Fruit fly (Drosophila melanogaster) whole organism, embryonic: Measurements from ENCODE around the gene CG14244.
A peak's percentile ranks its signal among the peaks of the same experiment; 100 is the strongest.

Experiments
- Ada2b ChIP-seq: fragments of 200-800 bp; sonication (Bioruptor generic); IDR thresholded peaks from 2 replicates; pipeline ENCODE4 v1.3.6; 2022; ENCODE audit warnings: missing biosample characterization, missing genetic modification characterization
- CG11398 ChIP-seq: fragments of 200-800 bp; sonication (Bioruptor generic); optimal IDR thresholded peaks from 2 replicates; lab custom pipeline; 2016; ENCODE audit warnings: missing biosample characterization, missing genetic modification characterization
- CG12659 ChIP-seq: fragments of 200-800 bp; sonication (Bioruptor generic); optimal IDR thresholded peaks from 3 replicates; lab custom pipeline; 2017; ENCODE audit warnings: mild to moderate bottlenecking, missing biosample characterization, missing genetic modification reagents, missing genetic modification characterization
- CG13296 ChIP-seq: fragments of 200-800 bp; sonication (Bioruptor generic); optimal IDR thresholded peaks from 3 replicates; lab custom pipeline; 2018; ENCODE audit warnings: missing biosample characterization, mild to moderate bottlenecking, missing genetic modification characterization
- CG14014 ChIP-seq: fragments of 200-800 bp; sonication (Bioruptor generic); IDR thresholded peaks from 2 replicates; pipeline ENCODE4 v1.3.6; 2022; ENCODE audit warnings: missing biosample characterization, missing genetic modification characterization
- CG14050 ChIP-seq: fragments of 200-800 bp; sonication (Bioruptor generic); IDR thresholded peaks from 3 replicates; pipeline ENCODE4 v1.3.6; 2022; ENCODE audit warnings: missing biosample characterization, missing genetic modification characterization
- CG14710 ChIP-seq: fragments of 200-800 bp; sonication (Bioruptor generic); optimal IDR thresholded peaks from 3 replicates; lab custom pipeline; 2019; ENCODE audit warnings: missing biosample characterization, mild to moderate bottlenecking, missing genetic modification characterization, moderate library complexity
- CG1529 ChIP-seq: fragments of 200-800 bp; sonication (Bioruptor generic); optimal IDR thresholded peaks from 3 replicates; lab custom pipeline; 2018; ENCODE audit warnings: missing biosample characterization, missing genetic modification characterization
- CG15514 ChIP-seq: fragments of 200-800 bp; sonication (Bioruptor generic); optimal IDR thresholded peaks from 3 replicates; lab custom pipeline; 2017; ENCODE audit warnings: missing biosample characterization, missing genetic modification characterization, mild to moderate bottlenecking, moderate library complexity, missing genetic modification reagents
- CG16815 ChIP-seq: fragments of 200-800 bp; sonication (Bioruptor generic); optimal IDR thresholded peaks from 3 replicates; lab custom pipeline; 2017; ENCODE audit warnings: missing biosample characterization, mild to moderate bottlenecking, missing genetic modification characterization
- CG17361 ChIP-seq: fragments of 200-800 bp; sonication (Bioruptor generic); IDR thresholded peaks from 3 replicates; pipeline ENCODE4 v1.3.6; 2022; ENCODE audit warnings: missing biosample characterization, missing genetic modification characterization
- CG17612 ChIP-seq: fragments of 200-800 bp; sonication (Bioruptor generic); IDR thresholded peaks from 2 replicates; pipeline ENCODE4 v1.3.6; 2022; ENCODE audit warnings: missing biosample characterization, missing genetic modification characterization
- CG18599 ChIP-seq: fragments of 200-800 bp; sonication (Bioruptor generic); optimal IDR thresholded peaks from 3 replicates; lab custom pipeline; 2017; ENCODE audit warnings: missing biosample characterization, missing genetic modification characterization, mild to moderate bottlenecking, moderate library complexity, missing genetic modification reagents
- CG2120 ChIP-seq: fragments of 200-800 bp; sonication (Bioruptor generic); optimal IDR thresholded peaks from 3 replicates; lab custom pipeline; 2016; ENCODE audit warnings: missing biosample characterization, missing genetic modification characterization
- CG30020 ChIP-seq: fragments of 200-800 bp; optimal IDR thresholded peaks from 2 replicates; lab custom pipeline; 2019; ENCODE audit warnings: missing biosample characterization, mild to moderate bottlenecking, missing genetic modification characterization, moderate library complexity
- CG4404 ChIP-seq: fragments of 200-800 bp; sonication (Bioruptor generic); IDR thresholded peaks from 2 replicates; pipeline ENCODE4 v1.3.6; 2022; ENCODE audit warnings: missing biosample characterization, missing genetic modification characterization
- CG4854 ChIP-seq: fragments of 200-800 bp; sonication (Bioruptor generic); optimal IDR thresholded peaks from 2 replicates; lab custom pipeline; 2016; ENCODE audit warnings: missing biosample characterization, missing genetic modification characterization, inconsistent platforms
- CG5245 ChIP-seq: fragments of 200-800 bp; sonication (Bioruptor generic); optimal IDR thresholded peaks from 3 replicates; lab custom pipeline; 2016; ENCODE audit warnings: missing biosample characterization, missing genetic modification characterization
- CG6813 ChIP-seq: fragments of 200-800 bp; sonication (Bioruptor generic); optimal IDR thresholded peaks from 2 replicates; lab custom pipeline; 2017; ENCODE audit warnings: missing biosample characterization, missing genetic modification characterization, mild to moderate bottlenecking, moderate library complexity, missing genetic modification reagents
- CG7786 ChIP-seq: fragments of 200-800 bp; sonication (Bioruptor generic); optimal IDR thresholded peaks from 2 replicates; lab custom pipeline; 2016; ENCODE audit warnings: missing biosample characterization, missing genetic modification characterization
- CG9817 ChIP-seq: fragments of 200-800 bp; sonication (Bioruptor generic); optimal IDR thresholded peaks from 2 replicates; lab custom pipeline; 2018; ENCODE audit warnings: missing biosample characterization, mild to moderate bottlenecking, missing genetic modification characterization, moderate library complexity
- CG9932 ChIP-seq: fragments of 200-800 bp; sonication (Bioruptor generic); IDR thresholded peaks from 2 replicates; pipeline ENCODE4 v1.3.6; 2022; ENCODE audit warnings: missing biosample characterization, missing genetic modification characterization
- CHES-1-like ChIP-seq: fragments of 200-800 bp; sonication (Bioruptor generic); optimal IDR thresholded peaks from 2 replicates; lab custom pipeline; 2016; ENCODE audit warnings: missing biosample characterization, missing genetic modification characterization
- CkIIα-i1 ChIP-seq: fragments of 200-800 bp; sonication (Bioruptor generic); IDR thresholded peaks from 2 replicates; pipeline ENCODE4 v1.3.6; 2022; ENCODE audit warnings: missing biosample characterization, missing genetic modification characterization
- Dp ChIP-seq: fragments of 200-800 bp; sonication (Bioruptor generic); optimal IDR thresholded peaks from 2 replicates; lab custom pipeline; 2018; ENCODE audit warnings: missing biosample characterization, mild to moderate bottlenecking, missing genetic modification characterization, moderate library complexity
- Elba2 ChIP-seq: fragments of 200-800 bp; sonication (Bioruptor generic); optimal IDR thresholded peaks from 3 replicates; lab custom pipeline; 2016; ENCODE audit warnings: missing biosample characterization, missing genetic modification characterization
- Ets97D ChIP-seq: fragments of 200-800 bp; sonication (Bioruptor generic); optimal IDR thresholded peaks from 3 replicates; lab custom pipeline; 2016; ENCODE audit warnings: missing biosample characterization, missing genetic modification characterization
- H15 ChIP-seq: fragments of 200-800 bp; sonication (Bioruptor generic); IDR thresholded peaks from 3 replicates; pipeline ENCODE4 v1.3.6; 2022; ENCODE audit warnings: missing biosample characterization, missing genetic modification characterization
- HLH3B ChIP-seq: fragments of 200-800 bp; sonication (Bioruptor generic); IDR thresholded peaks from 2 replicates; pipeline ENCODE4 v1.3.6; 2022; ENCODE audit warnings: missing biosample characterization, missing genetic modification characterization
- MBD-R2 ChIP-seq: fragments of 200-800 bp; sonication (Bioruptor generic); IDR thresholded peaks from 2 replicates; pipeline ENCODE4 v1.3.6; 2022; ENCODE audit warnings: missing biosample characterization, missing genetic modification characterization
- NC2β ChIP-seq: fragments of 200-800 bp; sonication (Bioruptor generic); optimal IDR thresholded peaks from 2 replicates; lab custom pipeline; 2016; ENCODE audit warnings: missing biosample characterization, missing genetic modification characterization
- Nf-YA ChIP-seq: fragments of 200-800 bp; sonication (Bioruptor generic); IDR thresholded peaks from 2 replicates; pipeline ENCODE4 v1.3.6; 2022; ENCODE audit warnings: missing biosample characterization, missing genetic modification characterization
- Oaz ChIP-seq: fragments of 200-800 bp; sonication (Bioruptor generic); IDR thresholded peaks from 2 replicates; pipeline ENCODE4 v1.3.6; 2022; ENCODE audit warnings: missing biosample characterization, missing genetic modification characterization
- PHDP ChIP-seq: fragments of 200-800 bp; sonication (Bioruptor generic); optimal IDR thresholded peaks from 3 replicates; lab custom pipeline; 2018; ENCODE audit warnings: missing biosample characterization, mild to moderate bottlenecking, missing genetic modification characterization, moderate library complexity
- Rfx ChIP-seq: fragments of 200-800 bp; sonication (Bioruptor generic); IDR thresholded peaks from 2 replicates; pipeline ENCODE4 v1.3.6; 2022; ENCODE audit warnings: missing biosample characterization, missing genetic modification characterization
- ase ChIP-seq: fragments of 200-800 bp; sonication (Bioruptor generic); IDR thresholded peaks from 3 replicates; pipeline ENCODE4 v1.3.6; 2022; ENCODE audit warnings: missing biosample characterization, missing genetic modification characterization
- chm ChIP-seq: fragments of 200-800 bp; sonication (Bioruptor generic); IDR thresholded peaks from 2 replicates; pipeline ENCODE4 v1.3.6; 2022; ENCODE audit warnings: missing biosample characterization, missing genetic modification characterization
- crol ChIP-seq: fragments of 200-800 bp; sonication (Bioruptor generic); IDR thresholded peaks from 2 replicates; pipeline ENCODE4 v1.3.6; 2022; ENCODE audit warnings: missing biosample characterization, missing genetic modification characterization
- danr ChIP-seq: fragments of 200-800 bp; sonication (Bioruptor generic); IDR thresholded peaks from 2 replicates; pipeline ENCODE4 v1.3.6; 2022; ENCODE audit warnings: missing biosample characterization, missing genetic modification characterization
- dysf ChIP-seq: fragments of 200-800 bp; sonication (Bioruptor generic); IDR thresholded peaks from 3 replicates; pipeline ENCODE4 v1.3.6; 2022; ENCODE audit warnings: missing biosample characterization, missing genetic modification characterization
- eyg ChIP-seq: fragments of 200-800 bp; sonication (Bioruptor generic); optimal IDR thresholded peaks from 3 replicates; lab custom pipeline; 2016; ENCODE audit warnings: missing biosample characterization, missing genetic modification characterization
- gfzf ChIP-seq: fragments of 200-800 bp; sonication (Bioruptor generic); optimal IDR thresholded peaks from 2 replicates; lab custom pipeline; 2016; ENCODE audit warnings: missing biosample characterization, mild to moderate bottlenecking, missing genetic modification characterization, moderate library complexity
- kni ChIP-seq: fragments of 200-800 bp; sonication (Bioruptor generic); optimal IDR thresholded peaks from 3 replicates; lab custom pipeline; 2017; ENCODE audit warnings: mild to moderate bottlenecking, missing biosample characterization, missing genetic modification reagents, missing genetic modification characterization
- knrl ChIP-seq: fragments of 200-800 bp; sonication (Bioruptor generic); IDR thresholded peaks from 3 replicates; pipeline ENCODE4 v1.3.6; 2022; ENCODE audit warnings: missing biosample characterization, missing genetic modification characterization; ENCODE audit not compliant: partially characterized antibody
- nerfin-1 ChIP-seq: fragments of 200-800 bp; sonication (Bioruptor generic); optimal IDR thresholded peaks from 3 replicates; lab custom pipeline; 2019; ENCODE audit warnings: missing biosample characterization, mild to moderate bottlenecking, missing genetic modification characterization, moderate library complexity
- onecut ChIP-seq: fragments of 200-800 bp; sonication (Bioruptor generic); IDR thresholded peaks from 2 replicates; pipeline ENCODE4 v1.3.6; 2022; ENCODE audit warnings: missing biosample characterization, missing genetic modification characterization
- org-1 ChIP-seq: fragments of 200-800 bp; sonication (Bioruptor generic); optimal IDR thresholded peaks from 2 replicates; lab custom pipeline; 2017; ENCODE audit warnings: missing biosample characterization, missing genetic modification characterization
- pan ChIP-seq, 4 experiments: fragments of >200 bp in 3 of 4; fragments of 200-800 bp in 1 of 4; sonication (Bioruptor generic) in 1 of 4; optimal IDR thresholded peaks in 3 of 4; IDR thresholded peaks in 1 of 4; 2 replicates each; pipeline versions ENCODE4 v1.3.6 to Lab custom; 2017 to 2022; ENCODE audit warnings: missing biosample characterization in 2 of 4, missing genetic modification characterization in 2 of 4, mixed read lengths in 1 of 4
- sqz ChIP-seq: fragments of 200-800 bp; sonication (Bioruptor generic); optimal IDR thresholded peaks from 3 replicates; lab custom pipeline; 2018; ENCODE audit warnings: missing biosample characterization, mild to moderate bottlenecking, missing genetic modification characterization
- unpg ChIP-seq: fragments of 200-800 bp; sonication (Bioruptor generic); optimal IDR thresholded peaks from 3 replicates; lab custom pipeline; 2018; ENCODE audit warnings: missing biosample characterization, mild to moderate bottlenecking, missing genetic modification characterization, moderate library complexity
- zfh2 ChIP-seq: fragments of 200-800 bp; sonication (Bioruptor generic); optimal IDR thresholded peaks from 2 replicates; lab custom pipeline; 2016; ENCODE audit warnings: missing biosample characterization, missing genetic modification characterization

The CG14244 gene

dm6 chr3R:26717295-26717694 is 8.6 kb upstream of the CG14244 start, which contains the start of gene CG6425 (continued):
- peak; percentile 6 for TF ChIP-seq Ets97D
- peak; percentile 50 for TF ChIP-seq CG9817 (tag; lab: Kevin White, UChicago)
- peak; percentile 45; the same call in 1 of the 2 replicates for TF ChIP-seq Rfx (GFP tag; lab: Robert Waterston, UW)
- no peak for TF ChIP-seq H15 (GFP tag; lab: Robert Waterston, UW)
- TF ChIP-seq crol (GFP tag; lab: Robert Waterston, UW) = no peak
- TF ChIP-seq zfh2 (GFP tag; lab: Kevin White, UChicago) = peak; percentile 8
- no peak for TF ChIP-seq org-1 (GFP tag; lab: Kevin White, UChicago)
- peak; percentile 12; the same call in 1 of the 2 replicates for TF ChIP-seq HLH3B (GFP tag; lab: Robert Waterston, UW)
- TF ChIP-seq CG16815 (GFP tag; lab: Kevin White, UChicago) = peak; percentile 4
- no peak for TF ChIP-seq CG17612
- TF ChIP-seq kni (GFP tag; lab: Kevin White, UChicago) = no peak
- TF ChIP-seq CG14014 (GFP tag; lab: Robert Waterston, UW) = 0 out of 2 replicates have a peak, but pooled peaks have one; percentile 36
- TF ChIP-seq danr (GFP tag; lab: Robert Waterston, UW) = no peak
- TF ChIP-seq CG14050 (GFP tag; lab: Robert Waterston, UW) = no peak
- no peak for TF ChIP-seq CG5245 (GFP tag; lab: Kevin White, UChicago)
- TF ChIP-seq pan (optimal IDR thresholded peaks at IDR 0.05; lab: Kevin White, UChicago) = no peak
- TF ChIP-seq pan (GFP tag; optimal IDR thresholded peaks at IDR 0.05 in 1 of 2, IDR thresholded peaks at IDR 0.05 in 1 of 2) = peak in 1 of 2 experiments; percentile 34
- TF ChIP-seq CG17361 (GFP tag; lab: Robert Waterston, UW) = peak; percentile 56; the same call in 2 of the 3 replicates
- TF ChIP-seq CG4854 (GFP tag; lab: Kevin White, UChicago) = no peak
- no peak for TF ChIP-seq CG7786 (GFP tag; lab: Kevin White, UChicago)
- TF ChIP-seq CG13296 (GFP tag; lab: Kevin White, UChicago) = no peak
- TF ChIP-seq sqz (GFP tag; lab: Kevin White, UChicago) = no peak
- TF ChIP-seq dysf (GFP tag; lab: Robert Waterston, UW) = peak; percentile 61; the same call in 2 of the 3 replicates
- TF ChIP-seq MBD-R2 (GFP tag; lab: Robert Waterston, UW) = peak; percentile 64
- peak; percentile 89 for TF ChIP-seq Elba2 (GFP tag; lab: Kevin White, UChicago)
- TF ChIP-seq nerfin-1 (tag; lab: Kevin White, UChicago) = peak; percentile 15
- no peak for TF ChIP-seq Nf-YA
- TF ChIP-seq PHDP (tag; lab: Kevin White, UChicago) = no peak
- TF ChIP-seq eyg (GFP tag; lab: Kevin White, UChicago) = no peak
- no peak for TF ChIP-seq CG6813
- peak; percentile 33 for TF ChIP-seq CG2120
- TF ChIP-seq Dp = peak; percentile 78
- TF ChIP-seq CG9932 (GFP tag; lab: Robert Waterston, UW) = peak; percentile 69
- no peak for TF ChIP-seq onecut (GFP tag; lab: Robert Waterston, UW)
- no peak for TF ChIP-seq CG1529
- TF ChIP-seq CG15514 (GFP tag; lab: Kevin White, UChicago) = peak; percentile 13
- 0 out of 3 replicates have a peak, but pooled peaks have one; percentile 7 for TF ChIP-seq ase (GFP tag; lab: Robert Waterston, UW)
- TF ChIP-seq gfzf = peak; percentile 62
- TF ChIP-seq knrl (GFP tag; lab: Robert Waterston, UW) = 0 out of 3 replicates have a peak, but pooled peaks have one; percentile 30
- TF ChIP-seq CG11398 = no peak
- no peak for TF ChIP-seq Oaz (GFP tag; lab: Robert Waterston, UW)
- peak; percentile 15 for TF ChIP-seq unpg
- TF ChIP-seq NC2β (GFP tag; lab: Kevin White, UChicago) = no peak
- TF ChIP-seq CG30020 (tag; lab: Kevin White, UChicago) = peak; percentile 89
- TF ChIP-seq Ada2b (GFP tag; lab: Robert Waterston, UW) = peak; percentile 30; the same call in 1 of the 2 replicates
- peak; percentile 52 for TF ChIP-seq CG12659 (GFP tag; lab: Kevin White, UChicago)
- TF ChIP-seq CG14710 (tag; lab: Kevin White, UChicago) = peak; percentile 54
- 0 out of 2 replicates have a peak, but pooled peaks have one; percentile 13 for TF ChIP-seq CG4404 (GFP tag; lab: Robert Waterston, UW)
- no peak for TF ChIP-seq chm (GFP tag; lab: Robert Waterston, UW)
- TF ChIP-seq CHES-1-like = no peak
- no peak for TF ChIP-seq CG18599 (GFP tag; lab: Kevin White, UChicago)
- TF ChIP-seq CkIIα-i1 (GFP tag; lab: Robert Waterston, UW) = no peak
